Fruit fly (Drosophila melanogaster): ENCODE data around the gene CG7409.

dm6 chr3L:7790224-7790623 is 36.0 kb downstream of the CG7409 start:
- no peak for TF ChIP-seq Hnf4 (GFP tag; optimal IDR thresholded peaks at IDR 0.05)
- no peak for TF ChIP-seq fru (GFP tag; optimal IDR thresholded peaks at IDR 0.05)
- TF ChIP-seq tai (GFP tag; optimal IDR thresholded peaks at IDR 0.05): no peak
- no peak for TF ChIP-seq Vsx2 (GFP tag; optimal IDR thresholded peaks at IDR 0.05; ENCODE audit: partially characterized antibody)
- TF ChIP-seq usp (GFP tag; optimal IDR thresholded peaks at IDR 0.05): no peak
- no peak for TF ChIP-seq Myc (optimal IDR thresholded peaks at IDR 0.05)
